Worm (Caenorhabditis elegans): Measurements from ENCODE around the gene tbb-4.
"Not testable (repeated sequence)": the region's sequence is repeated elsewhere in the genome, so short reads cannot be mapped to it uniquely, and the experiment has no call there.

The tbb-4 gene

DNA sequence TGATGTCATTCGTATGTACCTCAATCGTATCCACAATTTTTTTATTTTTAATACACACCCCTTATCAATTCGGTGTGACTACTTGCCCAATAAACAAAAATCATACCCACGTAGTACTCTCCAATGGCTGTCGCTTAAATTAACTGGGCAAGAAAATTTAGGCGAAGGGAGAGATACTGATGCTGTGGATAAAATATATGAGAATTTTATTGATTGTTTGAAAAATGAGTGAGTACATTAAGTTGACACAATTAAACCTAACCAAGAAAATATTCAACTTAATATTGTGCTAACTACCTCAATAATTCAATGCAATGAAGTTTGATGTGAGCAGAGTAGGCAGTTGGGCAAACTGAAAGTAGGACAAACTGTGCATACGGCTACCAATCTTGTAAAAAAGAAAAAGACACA lies 29.0 kb upstream of the tbb-4 start (continued):
- TF ChIP-seq nhr-77 (tag; optimal IDR thresholded peaks at IDR 0.05) (peak; percentile 99), nhr-84 (tag; optimal IDR thresholded peaks at IDR 0.05) (peak; percentile 87), fkh-8 (tag; optimal IDR thresholded peaks at IDR 0.05) (peak; percentile 96), tbx-2 (tag; optimal IDR thresholded peaks at IDR 0.05) (peak; percentile 99), snu-23 (GFP tag; optimal IDR thresholded peaks at IDR 0.05) (peak; percentile 100), fkh-10 (GFP tag; optimal IDR thresholded peaks at IDR 0.05) (peak; percentile 100), lsy-2 (tag; optimal IDR thresholded peaks at IDR 0.05) (peak; percentile 95 to 96), lin-39 (tag; optimal IDR thresholded peaks at IDR 0.05) (peak; percentile 100), lin-15B (tag; optimal IDR thresholded peaks at IDR 0.05) (peak; percentile 50), nhr-28 (tag; optimal IDR thresholded peaks at IDR 0.05) (peak; percentile 74), ets-5 (GFP tag; IDR thresholded peaks at IDR 0.05) (no peak), nhr-47 (tag; optimal IDR thresholded peaks at IDR 0.05) (peak; percentile 100), swsn-7 (tag; optimal IDR thresholded peaks at IDR 0.05) (peak; percentile 99), nhr-19 (GFP tag; conservative IDR thresholded peaks at IDR 0.05) (peak; percentile 98), mdl-1 (tag; optimal IDR thresholded peaks at IDR 0.05) (peak; percentile 71 to 90), mab-9 (GFP tag; IDR thresholded peaks at IDR 0.05) (peak; percentile 97), fos-1 (tag; optimal IDR thresholded peaks at IDR 0.05) (peak; percentile 99), ceh-8 (GFP tag; optimal IDR thresholded peaks at IDR 0.05) (peak; percentile 99), isw-1 (GFP tag; IDR thresholded peaks at IDR 0.05) (peak; percentile 92), ztf-4 (tag; optimal IDR thresholded peaks at IDR 0.05) (peak; percentile 99), ama-1 (optimal IDR thresholded peaks at IDR 0.05) (no peak), nhr-20 (tag; optimal IDR thresholded peaks at IDR 0.05) (peak; percentile 99), unc-98 (GFP tag; IDR thresholded peaks at IDR 0.05) (peak; percentile 91), alr-1 (tag; optimal IDR thresholded peaks at IDR 0.05; ENCODE audit: borderline replicate concordance) (no peak), aly-2 (tag; optimal IDR thresholded peaks at IDR 0.05) (peak; percentile 99), xbp-1 (tag; optimal IDR thresholded peaks at IDR 0.05) (peak; percentile 98), tlp-1 (tag; optimal IDR thresholded peaks at IDR 0.05) (no peak), dpl-1 (GFP tag; optimal IDR thresholded peaks at IDR 0.05) (peak; percentile 44 to 71 (median 64)), efl-1 (optimal IDR thresholded peaks at IDR 0.05) (peak; percentile 84 to 88), efl-1 (GFP tag; optimal IDR thresholded peaks at IDR 0.05 in 1 of 2) (peak; percentile 54 to 97), C34B4.2 (tag; optimal IDR thresholded peaks at IDR 0.05) (peak; percentile 51), jun-1 (tag; optimal IDR thresholded peaks at IDR 0.05) (peak; percentile 100), mep-1 (tag; optimal IDR thresholded peaks at IDR 0.05) (peak; percentile 100), lin-13 (GFP tag; optimal IDR thresholded peaks at IDR 0.05) (peak; percentile 99), ceh-90 (tag; optimal IDR thresholded peaks at IDR 0.05) (peak; percentile 48), snpc-4 (tag; optimal IDR thresholded peaks at IDR 0.05) (peak; percentile 93), nhr-76 (tag; optimal IDR thresholded peaks at IDR 0.05) (peak; percentile 100), F16B12.6 (tag; optimal IDR thresholded peaks at IDR 0.05) (peak; percentile 35), nhr-71 (tag; optimal IDR thresholded peaks at IDR 0.05) (peak; percentile 99), nhr-237 (tag; optimal IDR thresholded peaks at IDR 0.05) (peak; percentile 100), nhr-12 (tag; optimal IDR thresholded peaks at IDR 0.05) (peak; percentile 87), egl-27 (tag; optimal IDR thresholded peaks at IDR 0.05) (peak; percentile 93), unc-30 (tag; optimal IDR thresholded peaks at IDR 0.05) (peak; percentile 93), ceh-88 (GFP tag; IDR thresholded peaks at IDR 0.05) (peak; percentile 97)

- not testable (repeated sequence) for TF ChIP-seq fkh-8 (tag; optimal IDR thresholded peaks at IDR 0.05); tbx-2 (tag; optimal IDR thresholded peaks at IDR 0.05); efl-1 (optimal IDR thresholded peaks at IDR 0.05); efl-1 (GFP tag; optimal IDR thresholded peaks at IDR 0.05 in 1 of 2)
These were observed 26.4 kb upstream of the tbb-4 start, which contains the start of gene ZK899.6 for ce11 chrX:9463045-9463444. Gene ZK899.6 (plus strand): TSS chrX:9463345.

All from whole organism, L1 larva.